Fruit fly (Drosophila melanogaster) Kc167 (cell line): ENCODE data around the gene CG11162.

Experiments
- Myc ChIP-seq: fragments of >200 bp; optimal IDR thresholded peaks from 2 replicates; lab custom pipeline; 2017; ENCODE audit warnings: missing external identifiers
- Sin3A ChIP-seq: fragments of >200 bp; optimal IDR thresholded peaks from 2 replicates; lab custom pipeline; 2018; ENCODE audit warnings: missing external identifiers
- h ChIP-seq: fragments of >200 bp; optimal IDR thresholded peaks from 3 replicates; lab custom pipeline; 2018; ENCODE audit warnings: missing external identifiers
- insv ChIP-seq: fragments of >200 bp; optimal IDR thresholded peaks from 3 replicates; lab custom pipeline; 2018; ENCODE audit warnings: missing external identifiers
- psq ChIP-seq: fragments of >200 bp; optimal IDR thresholded peaks from 2 replicates; lab custom pipeline; 2017; ENCODE audit warnings: missing external identifiers
- ttk ChIP-seq: sonication (Bioruptor generic); optimal IDR thresholded peaks from 2 replicates; lab custom pipeline; 2017; ENCODE audit warnings: missing external identifiers

Gene CG11162

dm6 chrX:13676458-13676944 is at the start of gene CG11162:
TSS of gene CG11162 (plus strand) at chrX:13676894.
- TF ChIP-seq h (lab: Kevin White, UChicago) (no peak), psq (no peak), Myc (no peak), ttk (lab: Kevin White, UChicago) (no peak), Sin3A (lab: Kevin White, UChicago) (no peak), insv (lab: Kevin White, UChicago) (no peak)

dm6 chrX:13627855-13628254 is 48.8 kb upstream of the CG11162 start:
- TF ChIP-seq h (lab: Kevin White, UChicago) (no peak), ttk (lab: Kevin White, UChicago) (no peak), Myc (no peak), psq (no peak), insv (lab: Kevin White, UChicago) (no peak), Sin3A (lab: Kevin White, UChicago) (no peak)

DNA sequence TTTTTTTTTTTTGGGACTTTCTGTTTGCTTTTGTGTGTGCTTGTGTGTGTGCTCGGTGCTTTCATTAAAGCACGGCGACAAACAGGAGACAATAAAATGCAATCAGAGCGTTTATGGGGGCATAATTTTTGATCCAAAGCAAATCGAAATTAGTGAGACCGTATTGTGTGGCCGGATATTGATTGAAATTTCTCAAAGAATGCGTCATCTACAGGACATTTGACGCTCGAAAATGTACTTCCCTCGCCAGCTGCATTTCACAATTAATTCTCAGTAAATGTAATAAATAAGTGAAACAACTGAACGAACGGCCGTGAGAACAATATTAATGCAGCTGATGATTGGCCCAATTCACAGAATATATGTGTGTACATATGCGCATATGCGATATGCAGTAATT is 47.3 kb upstream of the CG11162 start:
- no peak for TF ChIP-seq psq
- no peak for TF ChIP-seq Sin3A (lab: Kevin White, UChicago)
- TF ChIP-seq h (lab: Kevin White, UChicago): no peak
- TF ChIP-seq insv (lab: Kevin White, UChicago): no peak
- no peak for TF ChIP-seq ttk (lab: Kevin White, UChicago)
- no peak for TF ChIP-seq Myc

dm6 chrX:13630290-13630900 is 46.3 kb upstream of the CG11162 start:
- no peak for TF ChIP-seq insv (lab: Kevin White, UChicago)
- no peak for TF ChIP-seq Myc
- TF ChIP-seq ttk (lab: Kevin White, UChicago): no peak
- TF ChIP-seq h (lab: Kevin White, UChicago): no peak
- TF ChIP-seq Sin3A (lab: Kevin White, UChicago): no peak
- TF ChIP-seq psq: no peak

- TF ChIP-seq insv (lab: Kevin White, UChicago) (no peak), ttk (lab: Kevin White, UChicago) (no peak), psq (no peak), Myc (no peak), h (lab: Kevin White, UChicago) (no peak), Sin3A (lab: Kevin White, UChicago) (no peak)
Observed at dm6 chrX:13632606-13633005, 44.1 kb upstream of the CG11162 start.

DNA sequence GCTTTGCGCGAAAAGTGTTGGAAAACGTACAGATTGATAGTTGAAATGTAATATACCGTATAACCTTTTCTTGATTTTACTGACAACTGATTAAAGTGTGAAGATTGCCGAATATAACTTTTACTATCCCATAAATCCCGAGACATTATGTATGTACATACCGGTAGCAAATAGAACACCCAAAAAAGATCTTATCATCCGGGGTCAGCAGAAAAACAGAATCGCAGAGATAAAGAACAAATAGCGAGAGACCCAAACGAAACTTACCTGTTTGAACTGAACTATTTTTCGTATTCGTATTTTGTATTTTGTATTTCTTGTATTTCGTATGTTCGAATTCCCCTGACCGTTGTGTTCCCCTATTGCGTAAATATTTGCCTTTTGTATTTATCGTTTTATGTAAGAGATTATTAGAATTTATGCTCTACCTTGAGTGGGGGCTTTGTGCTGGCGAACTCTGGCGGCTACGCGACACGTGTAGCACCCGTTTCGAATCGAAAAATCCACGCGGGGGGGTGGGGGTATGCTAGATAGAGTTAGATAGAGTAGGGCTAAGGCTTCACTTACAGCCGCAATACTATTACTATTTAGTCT is 43.3 kb upstream of the CG11162 start:
- TF ChIP-seq insv (lab: Kevin White, UChicago) (no peak), Sin3A (lab: Kevin White, UChicago) (no peak), Myc (no peak), psq (no peak), ttk (lab: Kevin White, UChicago) (no peak)

DNA sequence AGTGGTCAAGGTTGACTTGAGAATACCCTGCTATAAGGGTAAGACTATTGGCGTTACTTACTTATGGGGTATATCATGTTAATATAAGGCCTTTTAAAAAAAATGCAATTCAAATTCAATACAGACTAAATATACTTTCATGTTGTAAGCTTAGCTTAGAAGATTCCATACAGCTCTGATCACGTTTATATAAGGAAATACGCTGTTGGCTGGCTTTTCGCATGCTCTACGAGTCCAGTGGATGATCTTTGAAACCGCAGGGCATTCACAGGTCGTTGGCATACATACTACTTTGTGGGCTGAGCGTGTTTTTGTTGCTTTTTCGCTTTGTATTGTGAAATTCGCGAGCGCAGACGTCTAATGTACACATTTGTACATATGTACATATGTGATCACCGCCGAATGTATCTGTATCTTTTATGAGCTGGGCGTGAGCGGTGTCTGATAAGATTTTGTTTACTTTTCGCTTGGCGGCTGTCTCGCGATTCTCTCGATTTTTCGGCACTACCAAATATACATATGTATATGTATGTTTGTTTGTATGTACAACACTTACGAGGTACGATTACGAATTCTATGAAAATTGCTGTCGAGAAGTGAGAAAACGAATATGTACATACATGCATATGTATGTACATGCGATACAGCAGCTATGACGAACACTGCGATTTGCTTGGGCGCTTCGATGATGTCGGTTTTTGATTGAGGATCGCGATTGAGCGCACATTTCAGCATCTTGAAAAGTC is 42.3 kb upstream of the CG11162 start:
- no peak for TF ChIP-seq Sin3A (lab: Kevin White, UChicago)
- no peak for TF ChIP-seq ttk (lab: Kevin White, UChicago)
- TF ChIP-seq psq: no peak
- TF ChIP-seq insv (lab: Kevin White, UChicago): no peak
- TF ChIP-seq h (lab: Kevin White, UChicago): no peak
- TF ChIP-seq Myc: no peak

DNA sequence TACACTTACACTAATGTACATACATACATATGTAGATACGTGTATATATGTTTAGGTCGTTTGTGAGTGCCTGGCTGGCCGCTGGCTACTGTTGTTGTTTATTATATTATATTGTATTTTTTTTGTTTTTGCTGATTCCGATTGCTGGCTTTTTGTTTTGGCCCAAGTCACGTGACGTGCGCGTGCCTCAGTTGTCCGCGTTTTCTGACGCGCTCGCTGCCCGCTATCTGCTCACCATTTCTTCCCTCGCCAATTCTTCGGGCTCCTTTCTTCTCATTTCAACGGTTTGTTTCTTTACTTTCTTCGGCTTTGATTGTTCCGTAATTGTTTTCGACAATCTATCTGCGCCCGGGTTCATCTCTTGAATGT is 41.7 kb upstream of the CG11162 start:
- no peak for TF ChIP-seq h (lab: Kevin White, UChicago)
- no peak for TF ChIP-seq insv (lab: Kevin White, UChicago)
- TF ChIP-seq psq: no peak
- TF ChIP-seq ttk (lab: Kevin White, UChicago): no peak
- no peak for TF ChIP-seq Myc
- TF ChIP-seq Sin3A (lab: Kevin White, UChicago): no peak

dm6 chrX:13636810-13637209 is 39.9 kb upstream of the CG11162 start:
- TF ChIP-seq insv (lab: Kevin White, UChicago) (no peak), Sin3A (lab: Kevin White, UChicago) (no peak), ttk (lab: Kevin White, UChicago) (no peak), Myc (no peak)

DNA sequence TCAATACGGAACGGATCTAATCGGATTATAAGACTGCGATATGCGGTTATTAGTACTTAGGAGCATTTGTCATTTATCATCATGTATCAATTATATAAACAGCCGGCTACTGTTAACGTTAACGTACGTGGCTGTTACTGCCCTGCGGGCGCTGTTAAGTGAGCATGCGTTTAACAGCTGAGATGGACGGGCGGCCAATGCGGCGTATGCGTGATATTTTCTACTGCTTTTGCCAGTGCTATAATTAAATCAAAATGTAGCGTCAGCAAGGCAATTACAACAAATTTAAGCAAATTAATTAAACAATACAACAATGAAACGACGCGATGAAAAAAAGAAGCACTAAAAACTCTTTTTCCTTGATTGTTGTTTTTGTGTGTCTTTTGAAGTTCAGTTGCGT is 39.1 kb upstream of the CG11162 start:
- TF ChIP-seq h (lab: Kevin White, UChicago) (no peak), ttk (lab: Kevin White, UChicago) (no peak), Myc (no peak), psq (no peak), insv (lab: Kevin White, UChicago) (no peak), Sin3A (lab: Kevin White, UChicago) (no peak)

DNA sequence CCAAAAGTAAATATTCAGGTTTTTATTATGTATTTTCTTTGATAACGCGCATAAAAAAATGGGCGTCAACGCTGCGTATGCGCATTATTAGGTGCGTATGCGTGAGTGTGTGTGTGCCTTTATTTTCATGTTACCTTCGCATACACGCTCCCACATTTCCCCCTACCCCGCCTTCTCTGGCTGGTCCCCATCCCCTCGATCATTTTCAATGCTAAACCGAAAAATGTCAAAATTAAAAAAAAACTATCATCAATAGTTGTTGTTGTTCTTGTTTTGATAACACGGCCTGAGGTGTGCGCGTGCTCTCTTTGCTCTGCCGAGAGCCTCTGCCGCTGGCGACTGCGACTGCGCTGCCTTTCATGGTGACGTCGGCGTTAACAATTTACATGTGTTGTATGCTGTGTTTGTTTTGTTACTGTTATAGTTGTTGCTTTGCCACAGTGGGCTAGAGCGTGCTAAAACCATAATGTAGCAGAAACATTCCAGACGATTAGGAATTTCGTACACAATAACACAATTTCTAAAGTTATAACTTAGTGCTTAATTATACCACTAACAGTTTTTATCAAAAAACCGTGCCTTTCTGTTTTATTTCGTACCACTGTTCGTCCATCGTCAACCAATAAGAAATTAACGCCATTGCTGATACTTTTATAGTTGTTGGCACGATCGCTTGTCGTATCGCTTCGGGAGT is 36.5 kb upstream of the CG11162 start:
- TF ChIP-seq Myc: no peak
- TF ChIP-seq h (lab: Kevin White, UChicago): no peak
- no peak for TF ChIP-seq ttk (lab: Kevin White, UChicago)
- TF ChIP-seq psq: no peak
- TF ChIP-seq insv (lab: Kevin White, UChicago): no peak
- no peak for TF ChIP-seq Sin3A (lab: Kevin White, UChicago)

- TF ChIP-seq psq (no peak), ttk (lab: Kevin White, UChicago) (no peak), h (lab: Kevin White, UChicago) (no peak), insv (lab: Kevin White, UChicago) (no peak), Sin3A (lab: Kevin White, UChicago) (no peak), Myc (no peak)
Observed at dm6 chrX:13640692-13641011, 36.0 kb upstream of the CG11162 start.
